Worm (Caenorhabditis elegans): ENCODE data around the gene ZK250.14.
"Not testable (repeated sequence)": the region's sequence is repeated elsewhere in the genome, so short reads cannot be mapped to it uniquely, and the experiment has no call there.

ZK250.14 gene

ce11 chrII:1948393-1948792, 3.4 kb upstream of the ZK250.14 start, which contains the start of gene ZK250.2:
ZK250.2 (plus strand) TSS chrII:1948693.
- TF ChIP-seq blmp-1 (tag; optimal IDR thresholded peaks at IDR 0.05; ENCODE audit: insufficient read depth); gmeb-1 (tag; optimal IDR thresholded peaks at IDR 0.05); ceh-82 (tag; optimal IDR thresholded peaks at IDR 0.05): not testable (repeated sequence)

- TF ChIP-seq blmp-1 (tag; optimal IDR thresholded peaks at IDR 0.05; ENCODE audit: insufficient read depth) (no peak), ceh-82 (tag; optimal IDR thresholded peaks at IDR 0.05) (no peak), nhr-129 (tag; optimal IDR thresholded peaks at IDR 0.05) (no peak), lin-13 (GFP tag; optimal IDR thresholded peaks at IDR 0.05) (no peak), sma-3 (GFP tag; optimal IDR thresholded peaks at IDR 0.05) (no peak), mab-5 (tag; optimal IDR thresholded peaks at IDR 0.05) (no peak), unc-62 (GFP tag; optimal IDR thresholded peaks at IDR 0.05) (no peak), nhr-237 (tag; optimal IDR thresholded peaks at IDR 0.05) (no peak), nhr-10 (tag; optimal IDR thresholded peaks at IDR 0.05) (no peak), peb-1 (tag; optimal IDR thresholded peaks at IDR 0.05) (no peak), mdl-1 (tag; optimal IDR thresholded peaks at IDR 0.05) (no peak), nhr-25 (tag; optimal IDR thresholded peaks at IDR 0.05) (no peak), lin-11 (tag; optimal IDR thresholded peaks at IDR 0.05) (no peak), elt-1 (tag; optimal IDR thresholded peaks at IDR 0.05) (no peak), lin-39 (tag; optimal IDR thresholded peaks at IDR 0.05) (no peak), mbf-1 (tag; optimal IDR thresholded peaks at IDR 0.05) (no peak), ztf-11 (tag; optimal IDR thresholded peaks at IDR 0.05) (no peak), Y55F3AM.14 (GFP tag; optimal IDR thresholded peaks at IDR 0.05) (no peak)
These were observed 1.4 kb upstream of the ZK250.14 start, which contains the start of gene math-48 for ce11 chrII:1946427-1946826. math-48 (minus strand) TSS chrII:1946527.

- no peak for TF ChIP-seq sma-9 (GFP tag; optimal IDR thresholded peaks at IDR 0.05)
- TF ChIP-seq sma-9 (tag; optimal IDR thresholded peaks at IDR 0.05): no peak
- TF ChIP-seq R02D3.7 (tag; optimal IDR thresholded peaks at IDR 0.05): no peak
- no peak for TF ChIP-seq ztf-1 (GFP tag; conservative IDR thresholded peaks at IDR 0.05)
- TF ChIP-seq nhr-6 (tag; optimal IDR thresholded peaks at IDR 0.05): no peak
- no peak for TF ChIP-seq lin-13 (GFP tag; optimal IDR thresholded peaks at IDR 0.05)
- no peak for TF ChIP-seq mab-5 (tag; optimal IDR thresholded peaks at IDR 0.05)
- no peak for TF ChIP-seq unc-39 (tag; optimal IDR thresholded peaks at IDR 0.05)
- TF ChIP-seq ceh-16 (tag; optimal IDR thresholded peaks at IDR 0.05): no peak
- no peak for TF ChIP-seq C34F6.9 (tag; optimal IDR thresholded peaks at IDR 0.05)
- TF ChIP-seq nhr-77 (tag; optimal IDR thresholded peaks at IDR 0.05): no peak
- no peak for TF ChIP-seq lsy-2 (tag; optimal IDR thresholded peaks at IDR 0.05)
- no peak for TF ChIP-seq Y55F3AM.14 (GFP tag; optimal IDR thresholded peaks at IDR 0.05)
These were observed 5.3 kb downstream of the ZK250.14 start, which contains the start of gene ZK250.13 for ce11 chrII:1939652-1940051. ZK250.13 (minus strand) TSS chrII:1939752.

- TF ChIP-seq ztf-1 (GFP tag; conservative IDR thresholded peaks at IDR 0.05) (no peak), R02D3.7 (tag; optimal IDR thresholded peaks at IDR 0.05) (no peak), snpc-4 (tag; optimal IDR thresholded peaks at IDR 0.05) (no peak), aly-2 (tag; optimal IDR thresholded peaks at IDR 0.05) (no peak), mbf-1 (tag; optimal IDR thresholded peaks at IDR 0.05) (no peak), nhr-129 (tag; optimal IDR thresholded peaks at IDR 0.05) (no peak), sem-4 (tag; optimal IDR thresholded peaks at IDR 0.05) (no peak), Y55F3AM.14 (GFP tag; optimal IDR thresholded peaks at IDR 0.05) (no peak), unc-39 (tag; optimal IDR thresholded peaks at IDR 0.05) (no peak), mab-5 (tag; optimal IDR thresholded peaks at IDR 0.05) (no peak), blmp-1 (tag; optimal IDR thresholded peaks at IDR 0.05; ENCODE audit: insufficient read depth) (no peak), skn-1 (tag; optimal IDR thresholded peaks at IDR 0.05) (no peak), egl-27 (tag; optimal IDR thresholded peaks at IDR 0.05) (no peak), nhr-25 (tag; optimal IDR thresholded peaks at IDR 0.05) (no peak), nhr-23 (tag; optimal IDR thresholded peaks at IDR 0.05) (no peak), ama-1 (optimal IDR thresholded peaks at IDR 0.05) (no peak), lin-11 (tag; optimal IDR thresholded peaks at IDR 0.05) (no peak), nhr-10 (tag; optimal IDR thresholded peaks at IDR 0.05) (no peak), nhr-77 (tag; optimal IDR thresholded peaks at IDR 0.05) (no peak)
These were observed 16.4 kb downstream of the ZK250.14 start for ce11 chrII:1928578-1928977.

Data from whole organism, L2 larva.